Worm (Caenorhabditis elegans) whole organism, midembryonic: ENCODE results near the gene C18F10.2.

Experiments used
- T22C8.4 ChIP-seq: fragments of 200-800 bp; sonication (Bioruptor generic); IDR thresholded peaks from 2 replicates; pipeline ENCODE4 v1.3.6; 2022; ENCODE audit warnings: missing genetic modification characterization, missing compliant biosample characterization
- cog-1 ChIP-seq: sonication (generic microtip); optimal IDR thresholded peaks from 2 replicates; lab custom pipeline; 2016; ENCODE audit warnings: missing genetic modification characterization, missing compliant biosample characterization
- flt-1 ChIP-seq: fragments of 200-800 bp; sonication (Bioruptor generic); IDR thresholded peaks from 2 replicates; pipeline ENCODE4 v1.3.6; 2022; ENCODE audit warnings: missing genetic modification characterization, missing compliant biosample characterization
- klf-2 ChIP-seq: fragments of 200-800 bp; sonication (Bioruptor generic); conservative IDR thresholded peaks from 2 replicates; pipeline ENCODE4 v1.3.6; 2022; ENCODE audit warnings: missing genetic modification reagents, missing genetic modification characterization, missing compliant biosample characterization
- med-1 ChIP-seq: sonication (generic microtip); optimal IDR thresholded peaks from 2 replicates; lab custom pipeline; 2017; ENCODE audit warnings: missing genetic modification characterization, mild to moderate bottlenecking, missing compliant biosample characterization, antibody characterized with exemption, missing genetic modification reagents; ENCODE audit not compliant: insufficient read depth
- ref-1 ChIP-seq: fragments of 200-800 bp; sonication (Bioruptor generic); conservative IDR thresholded peaks from 2 replicates; pipeline ENCODE4 v1.3.6; 2022; ENCODE audit warnings: missing genetic modification reagents, missing genetic modification characterization, missing compliant biosample characterization
- tab-1 ChIP-seq: fragments of 200-800 bp; sonication (Bioruptor generic); IDR thresholded peaks from 2 replicates; pipeline ENCODE4 v1.3.6; 2022; ENCODE audit warnings: missing genetic modification characterization, missing compliant biosample characterization
- ztf-23 ChIP-seq: fragments of 200-800 bp; sonication (Bioruptor generic); IDR thresholded peaks from 2 replicates; pipeline ENCODE4 v1.3.6; 2022; ENCODE audit warnings: missing genetic modification reagents, missing genetic modification characterization, missing compliant biosample characterization
- ztf-29 ChIP-seq: fragments of 200-800 bp; sonication (Bioruptor generic); IDR thresholded peaks from 2 replicates; pipeline ENCODE4 v1.3.6; 2022; ENCODE audit warnings: missing genetic modification reagents, missing genetic modification characterization, missing compliant biosample characterization

Gene C18F10.2

ce11 chrIII:6297599-6297998, 24.6 kb downstream of the C18F10.2 start:
- TF ChIP-seq med-1 (GFP tag; lab: Kevin White, UChicago), result no peak
- no peak for TF ChIP-seq cog-1 (tag; lab: Kevin White, UChicago)
- no peak for TF ChIP-seq klf-2 (GFP tag; lab: Robert Waterston, UW)
- no peak for TF ChIP-seq ref-1 (GFP tag; lab: Robert Waterston, UW)
- no peak for TF ChIP-seq ztf-23 (GFP tag; lab: Robert Waterston, UW)
- no peak for TF ChIP-seq ztf-29 (GFP tag; lab: Robert Waterston, UW)
- TF ChIP-seq flt-1, result no peak
- TF ChIP-seq tab-1 (GFP tag; lab: Robert Waterston, UW), result no peak
- no peak for TF ChIP-seq T22C8.4

ce11 chrIII:6298131-6298530, 25.2 kb downstream of the C18F10.2 start, which contains the start of gene F47D12.3:
F47D12.3 (plus strand) TSS chrIII:6298461.
- TF ChIP-seq klf-2 (GFP tag; lab: Robert Waterston, UW) (no peak), ztf-23 (GFP tag; lab: Robert Waterston, UW) (no peak), tab-1 (GFP tag; lab: Robert Waterston, UW) (no peak), cog-1 (tag; lab: Kevin White, UChicago) (no peak), T22C8.4 (no peak)

ce11 chrIII:6300297-6300696, 27.3 kb downstream of the C18F10.2 start:
- TF ChIP-seq klf-2 (GFP tag; lab: Robert Waterston, UW), result no peak
- no peak for TF ChIP-seq ref-1 (GFP tag; lab: Robert Waterston, UW)
- no peak for TF ChIP-seq T22C8.4
- no peak for TF ChIP-seq med-1 (GFP tag; lab: Kevin White, UChicago)
- TF ChIP-seq flt-1, result no peak
- TF ChIP-seq tab-1 (GFP tag; lab: Robert Waterston, UW), result no peak
- no peak for TF ChIP-seq cog-1 (tag; lab: Kevin White, UChicago)
- no peak for TF ChIP-seq ztf-29 (GFP tag; lab: Robert Waterston, UW)
- no peak for TF ChIP-seq ztf-23 (GFP tag; lab: Robert Waterston, UW)

- TF ChIP-seq flt-1, result no peak
- TF ChIP-seq tab-1 (GFP tag; lab: Robert Waterston, UW), result no peak
- TF ChIP-seq ztf-29 (GFP tag; lab: Robert Waterston, UW), result no peak
- TF ChIP-seq klf-2 (GFP tag; lab: Robert Waterston, UW), result no peak
- TF ChIP-seq cog-1 (tag; lab: Kevin White, UChicago), result no peak
- TF ChIP-seq T22C8.4, result no peak
- no peak for TF ChIP-seq ref-1 (GFP tag; lab: Robert Waterston, UW)
- TF ChIP-seq ztf-23 (GFP tag; lab: Robert Waterston, UW), result no peak
These were observed 30.2 kb downstream of the C18F10.2 start, which contains the start of gene F47D12.9 for ce11 chrIII:6303114-6303647. F47D12.9 (minus strand) TSS chrIII:6303380.

ce11 chrIII:6303787-6304186, 30.8 kb downstream of the C18F10.2 start:
- TF ChIP-seq ref-1 (GFP tag; lab: Robert Waterston, UW), result no peak
- no peak for TF ChIP-seq med-1 (GFP tag; lab: Kevin White, UChicago)
- no peak for TF ChIP-seq cog-1 (tag; lab: Kevin White, UChicago)
- TF ChIP-seq ztf-23 (GFP tag; lab: Robert Waterston, UW), result no peak

- no peak for TF ChIP-seq ref-1 (GFP tag; lab: Robert Waterston, UW)
- no peak for TF ChIP-seq klf-2 (GFP tag; lab: Robert Waterston, UW)
- no peak for TF ChIP-seq cog-1 (tag; lab: Kevin White, UChicago)
- TF ChIP-seq flt-1, result no peak
- no peak for TF ChIP-seq med-1 (GFP tag; lab: Kevin White, UChicago)
- TF ChIP-seq ztf-23 (GFP tag; lab: Robert Waterston, UW), result no peak
- TF ChIP-seq tab-1 (GFP tag; lab: Robert Waterston, UW), result no peak
- TF ChIP-seq ztf-29 (GFP tag; lab: Robert Waterston, UW), result no peak
- no peak for TF ChIP-seq T22C8.4
These were observed 34.9 kb downstream of the C18F10.2 start for ce11 chrIII:6307832-6308231.

ce11 chrIII:6309066-6309465, 36.1 kb downstream of the C18F10.2 start, which contains the start of gene gar-2:
gar-2 (plus strand) TSS chrIII:6309366.
- TF ChIP-seq tab-1 (GFP tag; lab: Robert Waterston, UW) (no peak), ref-1 (GFP tag; lab: Robert Waterston, UW) (no peak), ztf-29 (GFP tag; lab: Robert Waterston, UW) (no peak)

- TF ChIP-seq cog-1 (tag; lab: Kevin White, UChicago), result no peak
- TF ChIP-seq ztf-29 (GFP tag; lab: Robert Waterston, UW), result no peak
- no peak for TF ChIP-seq flt-1
- no peak for TF ChIP-seq klf-2 (GFP tag; lab: Robert Waterston, UW)
- TF ChIP-seq ztf-23 (GFP tag; lab: Robert Waterston, UW), result no peak
- no peak for TF ChIP-seq T22C8.4
- TF ChIP-seq ref-1 (GFP tag; lab: Robert Waterston, UW), result no peak
- TF ChIP-seq med-1 (GFP tag; lab: Kevin White, UChicago), result no peak
- TF ChIP-seq tab-1 (GFP tag; lab: Robert Waterston, UW), result no peak
These were observed 37.4 kb downstream of the C18F10.2 start for ce11 chrIII:6310352-6310751.

- TF ChIP-seq klf-2 (GFP tag; lab: Robert Waterston, UW) (no peak), ref-1 (GFP tag; lab: Robert Waterston, UW) (no peak), tab-1 (GFP tag; lab: Robert Waterston, UW) (no peak), cog-1 (tag; lab: Kevin White, UChicago) (no peak), T22C8.4 (no peak), ztf-23 (GFP tag; lab: Robert Waterston, UW) (no peak), med-1 (GFP tag; lab: Kevin White, UChicago) (no peak), flt-1 (no peak), ztf-29 (GFP tag; lab: Robert Waterston, UW) (no peak)
These were observed 38.5 kb downstream of the C18F10.2 start for ce11 chrIII:6311452-6311851.

- TF ChIP-seq klf-2 (GFP tag; lab: Robert Waterston, UW) (no peak), T22C8.4 (no peak), flt-1 (no peak), cog-1 (tag; lab: Kevin White, UChicago) (no peak), ref-1 (GFP tag; lab: Robert Waterston, UW) (no peak), ztf-29 (GFP tag; lab: Robert Waterston, UW) (no peak), tab-1 (GFP tag; lab: Robert Waterston, UW) (no peak), ztf-23 (GFP tag; lab: Robert Waterston, UW) (no peak), med-1 (GFP tag; lab: Kevin White, UChicago) (no peak)
These were observed 39.3 kb downstream of the C18F10.2 start for ce11 chrIII:6312244-6312643.
